Fruit fly (Drosophila melanogaster): ENCODE data around the gene CecC.
A peak's percentile ranks its signal among the peaks of the same experiment; 100 is the strongest.

CecC gene

dm6 chr3R:30191462-30191874 lies 24.8 kb upstream of the CecC start (continued):
- TF ChIP-seq zen (tag; optimal IDR thresholded peaks at IDR 0.05) (no peak), PHDP (tag; optimal IDR thresholded peaks at IDR 0.05) (peak; percentile 23), CG8478 (optimal IDR thresholded peaks at IDR 0.05) (no peak), Blimp-1 (GFP tag; optimal IDR thresholded peaks at IDR 0.05) (peak; percentile 33), CG12391 (tag; optimal IDR thresholded peaks at IDR 0.05) (peak; percentile 39), CG11093 (GFP tag; IDR thresholded peaks at IDR 0.05) (no peak), org-1 (GFP tag; optimal IDR thresholded peaks at IDR 0.05) (peak; percentile 55), CG32767 (GFP tag; IDR thresholded peaks at IDR 0.05) (no peak), fd96Cb (tag; optimal IDR thresholded peaks at IDR 0.05) (peak; percentile 16), lab (GFP tag; optimal IDR thresholded peaks at IDR 0.05) (no peak), tio (GFP tag; optimal IDR thresholded peaks at IDR 0.05) (peak; percentile 53), CG14860 (GFP tag; IDR thresholded peaks at IDR 0.05; ENCODE audit: partially characterized antibody) (no peak), CG6654 (GFP tag; optimal IDR thresholded peaks at IDR 0.05) (no peak), Ets65A (GFP tag) (peak; percentile 97), NFAT (GFP tag; IDR thresholded peaks at IDR 0.05) (no peak), CG7556 (GFP tag; optimal IDR thresholded peaks at IDR 0.05) (peak; percentile 66), CG7839 (tag; optimal IDR thresholded peaks at IDR 0.05) (peak; percentile 73), Atf-2 (GFP tag; optimal IDR thresholded peaks at IDR 0.05) (peak; percentile 37), CG17568 (GFP tag; optimal IDR thresholded peaks at IDR 0.05) (no peak), cg (GFP tag; optimal IDR thresholded peaks at IDR 0.05) (no peak), fru (optimal IDR thresholded peaks at IDR 0.05) (no peak), croc (GFP tag; conservative IDR thresholded peaks at IDR 0.05) (no peak; the same call in 2 of the 3 replicates), CG11696 (GFP tag; IDR thresholded peaks at IDR 0.05) (no peak), Bgb (GFP tag; IDR thresholded peaks at IDR 0.05; ENCODE audit: partially characterized antibody) (no peak), tap (tag; optimal IDR thresholded peaks at IDR 0.05) (no peak), Abd-B (GFP tag; optimal IDR thresholded peaks at IDR 0.05) (peak; percentile 35), tup (GFP tag; optimal IDR thresholded peaks at IDR 0.05) (no peak), schlank (tag; optimal IDR thresholded peaks at IDR 0.05) (no peak), CG13624 (GFP tag; optimal IDR thresholded peaks at IDR 0.05) (peak; percentile 44), abd-A (tag; optimal IDR thresholded peaks at IDR 0.05) (no peak), CG10565 (GFP tag; optimal IDR thresholded peaks at IDR 0.05) (no peak), CG13123 (GFP tag; optimal IDR thresholded peaks at IDR 0.05) (no peak), her (GFP tag; optimal IDR thresholded peaks at IDR 0.05) (no peak), CG34422 (GFP tag; IDR thresholded peaks at IDR 0.05) (no peak), Sox100B (GFP tag; optimal IDR thresholded peaks at IDR 0.05) (peak; percentile 34), ab (GFP tag; optimal IDR thresholded peaks at IDR 0.05) (no peak), CG12299 (tag; optimal IDR thresholded peaks at IDR 0.05) (no peak), CG16779 (GFP tag; IDR thresholded peaks at IDR 0.05) (no peak), phol (tag; optimal IDR thresholded peaks at IDR 0.05) (peak; percentile 29), ac (GFP tag; optimal IDR thresholded peaks at IDR 0.05) (no peak), Dip3 (GFP tag; optimal IDR thresholded peaks at IDR 0.05) (peak; percentile 20), CG11085 (GFP tag; IDR thresholded peaks at IDR 0.05) (no peak), tgo (GFP tag; IDR thresholded peaks at IDR 0.05) (no peak; the same call in 2 of the 3 replicates), Stat92E (GFP tag; optimal IDR thresholded peaks at IDR 0.05) (no peak), jigr1 (GFP tag; IDR thresholded peaks at IDR 0.05) (no peak), CG4707 (GFP tag; optimal IDR thresholded peaks at IDR 0.05) (no peak), D19A (tag; optimal IDR thresholded peaks at IDR 0.05) (no peak), wdn (GFP tag; IDR thresholded peaks at IDR 0.05) (no peak), CoRest (tag; optimal IDR thresholded peaks at IDR 0.05) (peak; percentile 63), gsb (GFP tag; IDR thresholded peaks at IDR 0.05) (no peak), Sry-β (GFP tag; optimal IDR thresholded peaks at IDR 0.05) (no peak), chm (GFP tag; IDR thresholded peaks at IDR 0.05) (no peak)

All from whole organism, embryonic.